Fruit fly (Drosophila melanogaster): ENCODE measurements around the gene Taf10.
A peak's percentile ranks its signal among the peaks of the same experiment; 100 is the strongest.

The Taf10 gene

DNA sequence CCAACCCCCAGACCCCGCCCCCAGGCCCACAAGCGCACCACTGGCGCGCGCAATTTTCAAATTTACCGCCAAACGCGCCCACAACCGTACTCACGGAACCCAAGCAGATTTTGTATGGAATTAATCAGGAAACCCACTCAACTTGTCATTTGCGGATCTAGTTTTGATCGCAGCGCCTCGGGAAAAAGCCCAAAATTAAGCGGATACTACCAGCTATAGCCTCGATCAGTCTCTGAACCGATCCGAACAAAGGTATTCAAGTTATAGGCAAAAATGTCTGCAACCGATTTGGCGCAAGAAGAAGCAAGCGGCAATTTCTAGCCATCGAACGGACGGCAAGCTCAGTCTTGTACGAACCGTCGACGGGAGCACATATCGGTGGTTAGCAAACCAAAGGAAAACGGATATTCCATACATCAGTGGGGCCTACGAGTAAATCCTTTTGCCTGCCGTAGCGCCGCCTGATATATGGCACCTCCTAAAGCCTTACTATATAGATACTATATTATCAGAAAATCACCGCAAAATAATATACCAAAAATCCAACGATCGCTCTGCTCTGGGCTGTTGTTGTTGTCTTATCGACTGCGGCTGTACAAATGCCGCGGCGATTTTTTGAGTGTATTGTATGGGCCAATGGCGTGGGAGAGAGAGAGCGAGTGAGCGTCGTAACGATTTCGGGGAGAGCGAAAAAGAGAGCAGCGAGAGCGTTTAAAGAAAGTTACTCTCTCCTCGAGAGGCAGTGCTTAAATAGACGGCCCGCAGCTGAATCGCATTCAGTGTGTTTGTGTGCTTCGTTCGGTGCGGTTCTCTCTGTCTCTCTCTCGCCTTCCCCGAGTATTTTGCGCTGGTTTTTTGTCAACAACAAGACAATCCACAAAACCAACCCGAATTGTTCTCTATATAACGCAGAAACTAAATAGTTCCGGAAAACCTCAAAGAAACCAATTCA lies 15.0 kb upstream of the Taf10 start, which contains the start of gene Pgk:
TSS of gene Pgk (minus strand) at position 609 of the 952 bp plus-strand sequence.
- TF ChIP-seq OdsH (GFP tag; optimal IDR thresholded peaks at IDR 0.05) (peak; percentile 20), h (GFP tag; optimal IDR thresholded peaks at IDR 0.05) (peak; percentile 79), HLH106 (tag; optimal IDR thresholded peaks at IDR 0.05) (peak; percentile 59), Vsx2 (GFP tag; optimal IDR thresholded peaks at IDR 0.05; ENCODE audit: partially characterized antibody) (no peak), CG9705 (GFP tag; optimal IDR thresholded peaks at IDR 0.05) (no peak), CG32264 (GFP tag; optimal IDR thresholded peaks at IDR 0.05) (peak; percentile 64), Jra (GFP tag; optimal IDR thresholded peaks at IDR 0.05) (peak; percentile 43), foxo (GFP tag; optimal IDR thresholded peaks at IDR 0.05) (peak; percentile 38 to 47), woc (GFP tag; optimal IDR thresholded peaks at IDR 0.05) (no peak), rgr (GFP tag; optimal IDR thresholded peaks at IDR 0.05) (peak; percentile 62), usp (GFP tag; optimal IDR thresholded peaks at IDR 0.05) (no peak), psq (GFP tag; optimal IDR thresholded peaks at IDR 0.05) (peak; percentile 27), CrebA (GFP tag; optimal IDR thresholded peaks at IDR 0.05; ENCODE audit: borderline replicate concordance) (no peak), Dif (GFP tag; optimal IDR thresholded peaks at IDR 0.05; ENCODE audit: partially characterized antibody) (peak; percentile 100), dl (GFP tag; optimal IDR thresholded peaks at IDR 0.05; ENCODE audit: insufficient read depth in 1 of 2, partially characterized antibody in 2 of 2) (peak; percentile 98 to 99), jim (GFP tag; optimal IDR thresholded peaks at IDR 0.05) (peak; percentile 49), Hr78 (GFP tag; optimal IDR thresholded peaks at IDR 0.05) (no peak), br (GFP tag; optimal IDR thresholded peaks at IDR 0.05) (peak; percentile 61), sage (GFP tag; optimal IDR thresholded peaks at IDR 0.05) (peak; percentile 80), brk (GFP tag; optimal IDR thresholded peaks at IDR 0.05) (peak; percentile 44), GATAd (GFP tag; optimal IDR thresholded peaks at IDR 0.05) (no peak), Hnf4 (GFP tag; optimal IDR thresholded peaks at IDR 0.05) (peak; percentile 78), fru (GFP tag; optimal IDR thresholded peaks at IDR 0.05) (peak; percentile 66), dsf (GFP tag; optimal IDR thresholded peaks at IDR 0.05; ENCODE audit: borderline replicate concordance) (peak; percentile 47), N (GFP tag; optimal IDR thresholded peaks at IDR 0.05) (no peak), Sp1 (GFP tag; optimal IDR thresholded peaks at IDR 0.05) (peak; percentile 87), Rel (GFP tag; optimal IDR thresholded peaks at IDR 0.05) (peak; percentile 66), Rel (tag; optimal IDR thresholded peaks at IDR 0.05) (peak; percentile 63), dmrt93B (GFP tag; optimal IDR thresholded peaks at IDR 0.05) (no peak), sv (GFP tag; optimal IDR thresholded peaks at IDR 0.05) (peak; percentile 54), Mio (GFP tag; optimal IDR thresholded peaks at IDR 0.05) (no peak), lola (GFP tag; optimal IDR thresholded peaks at IDR 0.05) (no peak), Hr83 (GFP tag; optimal IDR thresholded peaks at IDR 0.05; ENCODE audit: poor library complexity, severe bottlenecking) (peak; percentile 85), ey (GFP tag; optimal IDR thresholded peaks at IDR 0.05) (peak; percentile 35), Dfd (GFP tag; optimal IDR thresholded peaks at IDR 0.05) (no peak)

DNA sequence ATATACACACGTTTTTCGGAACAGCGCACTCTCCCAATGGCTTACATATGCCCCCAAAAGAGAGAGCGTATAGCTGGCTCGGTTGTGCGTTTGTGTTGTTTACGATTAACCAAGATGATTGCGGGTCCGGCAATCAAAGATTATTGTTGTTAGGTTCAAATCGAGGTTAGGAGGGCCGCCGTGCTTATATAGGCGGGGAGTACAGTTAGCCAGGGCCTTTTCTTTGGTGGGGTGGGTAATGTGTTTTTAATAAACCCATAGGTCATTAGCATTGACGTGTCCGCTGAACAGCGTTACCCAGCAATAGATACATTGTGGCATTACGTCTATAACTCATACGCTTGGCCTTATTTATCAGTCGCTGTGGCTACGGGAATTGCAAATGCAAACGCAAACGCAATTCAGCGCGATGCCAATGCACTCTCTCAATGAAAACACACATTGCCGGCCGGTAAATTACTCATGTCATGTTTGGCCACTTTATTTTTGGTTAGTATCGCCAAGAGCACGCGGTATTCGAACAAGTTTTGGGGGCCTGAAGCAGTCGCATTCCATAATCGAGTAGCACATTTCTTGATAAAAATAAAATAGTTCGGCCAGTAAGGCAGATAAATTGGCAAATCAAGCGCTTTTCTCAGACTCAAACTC lies 13.8 kb upstream of the Taf10 start:
- no peak for TF ChIP-seq Rel (GFP tag; optimal IDR thresholded peaks at IDR 0.05)
- TF ChIP-seq Rel (tag; optimal IDR thresholded peaks at IDR 0.05) = peak; percentile 42
- TF ChIP-seq dmrt93B (GFP tag; optimal IDR thresholded peaks at IDR 0.05) = no peak
- no peak for TF ChIP-seq sv (GFP tag; optimal IDR thresholded peaks at IDR 0.05)
- no peak for TF ChIP-seq Mio (GFP tag; optimal IDR thresholded peaks at IDR 0.05)
- peak in 1 of 2 experiments; percentile 15 for TF ChIP-seq dl (GFP tag; optimal IDR thresholded peaks at IDR 0.05; ENCODE audit: insufficient read depth in 1 of 2, partially characterized antibody in 2 of 2)
- TF ChIP-seq jim (GFP tag; optimal IDR thresholded peaks at IDR 0.05) = no peak
